Worm (Caenorhabditis elegans) whole organism, late embryonic: ENCODE measurements around the gene M151.10.

Experiments
- ceh-14 ChIP-seq: sonication (generic microtip); optimal IDR thresholded peaks from 2 replicates; lab custom pipeline; 2016; ENCODE audit warnings: missing genotype, missing genetic modification characterization, missing compliant biosample characterization
- dmd-4 ChIP-seq: sonication (generic microtip); optimal IDR thresholded peaks from 2 replicates; lab custom pipeline; 2016; ENCODE audit warnings: borderline replicate concordance, missing genetic modification characterization, missing compliant biosample characterization
- npax-4 ChIP-seq: sonication (generic microtip); optimal IDR thresholded peaks from 2 replicates; lab custom pipeline; 2016; ENCODE audit warnings: missing genetic modification characterization, missing compliant biosample characterization
- pax-1 ChIP-seq: fragments of 150-350 bp; optimal IDR thresholded peaks from 2 replicates; lab custom pipeline; 2014; ENCODE audit warnings: missing biosample characterization, missing genetic modification characterization
- pha-2 ChIP-seq: sonication (generic microtip); optimal IDR thresholded peaks from 2 replicates; lab custom pipeline; 2017; ENCODE audit warnings: mild to moderate bottlenecking, missing genetic modification characterization, missing compliant biosample characterization
- pha-4 ChIP-seq: fragments of 150-350 bp; optimal IDR thresholded peaks from 2 replicates; lab custom pipeline; 2018; ENCODE audit warnings: missing biosample characterization, missing genetic modification reagents, missing genetic modification characterization

DNA sequence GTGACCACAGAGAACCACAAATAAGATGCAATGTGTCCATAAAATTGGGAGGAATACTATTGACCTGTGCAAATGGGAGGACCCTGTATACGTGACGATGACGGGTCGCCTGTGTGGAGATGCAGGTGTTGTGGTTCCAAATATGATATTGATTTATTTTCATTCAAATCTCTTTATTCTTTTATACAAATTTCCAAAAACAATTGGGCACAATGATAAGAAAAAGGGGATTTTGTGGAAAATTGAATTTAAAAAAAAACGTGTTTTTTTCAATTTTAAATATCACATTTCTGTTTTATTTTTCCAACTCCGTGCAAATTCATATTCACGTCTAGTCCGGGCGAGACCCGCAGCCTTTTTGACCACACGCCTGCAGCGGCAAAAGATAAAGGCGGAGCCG, 35.1 kb upstream of the M151.10 start, which contains the start of gene F19B10.2:
- no peak for TF ChIP-seq pax-1 (tag; lab: Kevin White, UChicago)
- no peak for TF ChIP-seq dmd-4 (tag; lab: Kevin White, UChicago)
- no peak for TF ChIP-seq pha-4 (tag; lab: Kevin White, UChicago)
- no peak for TF ChIP-seq pha-2 (tag; lab: Kevin White, UChicago)
- TF ChIP-seq npax-4 (tag; lab: Kevin White, UChicago), result no peak
- TF ChIP-seq ceh-14 (tag; lab: Kevin White, UChicago), result no peak
